Worm (Caenorhabditis elegans): Measurements from ENCODE around the gene D2096.6.

DNA sequence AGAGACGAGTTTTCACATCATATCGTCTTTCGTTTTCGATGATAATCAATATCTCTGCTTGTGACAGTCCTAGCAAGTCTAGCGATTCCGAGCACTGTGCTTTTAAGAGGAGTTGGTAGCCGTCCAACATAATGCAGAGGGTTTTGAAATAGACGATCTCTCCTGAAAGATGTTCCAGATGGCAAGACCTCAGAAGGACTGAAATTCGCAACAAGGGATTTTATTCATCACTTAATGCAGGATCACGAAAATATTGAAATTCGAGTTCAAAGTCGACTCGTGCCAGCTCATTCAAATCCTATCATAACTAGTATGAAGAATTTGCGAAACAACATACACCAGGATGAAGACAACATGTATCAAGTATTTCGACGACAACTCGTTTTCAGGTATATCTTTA lies 8.5 kb upstream of the D2096.6 start, which contains the start of gene D2096.7:
- no peak for TF ChIP-seq nhr-28 (tag; optimal IDR thresholded peaks at IDR 0.05)
- no peak for TF ChIP-seq lin-13 (tag; optimal IDR thresholded peaks at IDR 0.05)
- no peak for TF ChIP-seq unc-39 (tag; optimal IDR thresholded peaks at IDR 0.05)
- TF ChIP-seq nhr-237 (tag; optimal IDR thresholded peaks at IDR 0.05): no peak
- no peak for TF ChIP-seq sem-2 (GFP tag; optimal IDR thresholded peaks at IDR 0.05)
- no peak for TF ChIP-seq unc-62 (GFP tag; optimal IDR thresholded peaks at IDR 0.05)
- no peak for TF ChIP-seq blmp-1 (tag; optimal IDR thresholded peaks at IDR 0.05)
